Fruit fly (Drosophila melanogaster) whole organism, embryonic: ENCODE data around the gene Gmap.

Experiments
- Abd-B ChIP-seq: fragments of 200-800 bp; sonication (Bioruptor generic); optimal IDR thresholded peaks from 2 replicates; lab custom pipeline; 2018; ENCODE audit warnings: missing biosample characterization, mild to moderate bottlenecking, missing genetic modification characterization, moderate library complexity
- Ada2b ChIP-seq: fragments of 200-800 bp; sonication (Bioruptor generic); IDR thresholded peaks from 2 replicates; pipeline ENCODE4 v1.3.6; 2022; ENCODE audit warnings: missing biosample characterization, missing genetic modification characterization
- Atf3 ChIP-seq: fragments of 200-800 bp; sonication (Bioruptor generic); optimal IDR thresholded peaks from 3 replicates; lab custom pipeline; 2016; ENCODE audit warnings: missing biosample characterization, missing genetic modification characterization
- CG11093 ChIP-seq: fragments of 200-800 bp; sonication (Bioruptor generic); IDR thresholded peaks from 3 replicates; pipeline ENCODE4 v1.3.6; 2022; ENCODE audit warnings: missing biosample characterization, missing genetic modification characterization
- CG11456 ChIP-seq: fragments of 200-800 bp; sonication (Bioruptor generic); IDR thresholded peaks from 3 replicates; pipeline ENCODE4 v1.3.6; 2022; ENCODE audit warnings: missing biosample characterization, missing genetic modification characterization
- CG11695 ChIP-seq: fragments of 200-800 bp; sonication (Bioruptor generic); IDR thresholded peaks from 3 replicates; pipeline ENCODE4 v1.3.6; 2022; ENCODE audit warnings: missing biosample characterization, missing genetic modification characterization
- CG12104 ChIP-seq: fragments of 200-800 bp; sonication (Bioruptor generic); optimal IDR thresholded peaks from 3 replicates; lab custom pipeline; 2016; ENCODE audit warnings: missing biosample characterization, missing genetic modification characterization
- CG13287 ChIP-seq: fragments of 200-800 bp; sonication (Bioruptor generic); IDR thresholded peaks from 2 replicates; pipeline ENCODE4 v1.3.6; 2022; ENCODE audit warnings: missing biosample characterization, missing genetic modification characterization; ENCODE audit not compliant: partially characterized antibody
- CG15073 ChIP-seq: fragments of 200-800 bp; sonication (Bioruptor generic); optimal IDR thresholded peaks from 2 replicates; lab custom pipeline; 2016; ENCODE audit warnings: missing biosample characterization, missing genetic modification characterization
- CG1647 ChIP-seq: fragments of 200-800 bp; sonication (Bioruptor generic); optimal IDR thresholded peaks from 3 replicates; lab custom pipeline; 2016; ENCODE audit warnings: missing biosample characterization, missing genetic modification characterization
- CG2120 ChIP-seq: fragments of 200-800 bp; sonication (Bioruptor generic); optimal IDR thresholded peaks from 3 replicates; lab custom pipeline; 2016; ENCODE audit warnings: missing biosample characterization, missing genetic modification characterization
- CG2199 ChIP-seq: fragments of 200-800 bp; sonication (Bioruptor generic); IDR thresholded peaks from 3 replicates; pipeline ENCODE4 v1.3.6; 2022; ENCODE audit warnings: missing biosample characterization, missing genetic modification characterization
- CG30403 ChIP-seq: fragments of 200-800 bp; sonication (Bioruptor generic); optimal IDR thresholded peaks from 3 replicates; lab custom pipeline; 2016; ENCODE audit warnings: missing biosample characterization, missing genetic modification characterization
- CG31388 ChIP-seq: fragments of 200-800 bp; sonication (Bioruptor generic); optimal IDR thresholded peaks from 2 replicates; lab custom pipeline; 2016; ENCODE audit warnings: missing biosample characterization, missing genetic modification characterization
- CG32772 ChIP-seq: fragments of 200-800 bp; sonication (Bioruptor generic); IDR thresholded peaks from 2 replicates; pipeline ENCODE4 v1.3.6; 2022; ENCODE audit warnings: missing biosample characterization, missing genetic modification characterization
- CG42726 ChIP-seq: fragments of 200-800 bp; sonication (Bioruptor generic); IDR thresholded peaks from 2 replicates; pipeline ENCODE4 v1.3.6; 2022; ENCODE audit warnings: missing biosample characterization, missing genetic modification characterization; ENCODE audit not compliant: partially characterized antibody
- CG4617 ChIP-seq: fragments of 200-800 bp; sonication (Bioruptor generic); optimal IDR thresholded peaks from 3 replicates; lab custom pipeline; 2016; ENCODE audit warnings: missing biosample characterization, missing genetic modification characterization, borderline replicate concordance
- CG6175 ChIP-seq: fragments of 200-800 bp; sonication (Bioruptor generic); IDR thresholded peaks from 3 replicates; pipeline ENCODE4 v1.3.6; 2022; ENCODE audit warnings: missing biosample characterization, missing genetic modification characterization
- CG6654 ChIP-seq: fragments of 200-800 bp; sonication (Bioruptor generic); optimal IDR thresholded peaks from 2 replicates; lab custom pipeline; 2017; ENCODE audit warnings: missing biosample characterization, mild to moderate bottlenecking, missing genetic modification characterization
- CG6813 ChIP-seq: fragments of 200-800 bp; sonication (Bioruptor generic); optimal IDR thresholded peaks from 2 replicates; lab custom pipeline; 2017; ENCODE audit warnings: missing biosample characterization, missing genetic modification characterization, mild to moderate bottlenecking, moderate library complexity, missing genetic modification reagents
- CG7271 ChIP-seq: fragments of 200-800 bp; sonication (Bioruptor generic); optimal IDR thresholded peaks from 2 replicates; lab custom pipeline; 2018; ENCODE audit warnings: missing biosample characterization, mild to moderate bottlenecking, missing genetic modification characterization, moderate library complexity
- CG7556 ChIP-seq: fragments of 200-800 bp; sonication (Bioruptor generic); optimal IDR thresholded peaks from 2 replicates; lab custom pipeline; 2017; ENCODE audit warnings: missing biosample characterization, mild to moderate bottlenecking, missing genetic modification characterization
- CG8089 ChIP-seq: fragments of 200-800 bp; sonication (Bioruptor generic); optimal IDR thresholded peaks from 3 replicates; lab custom pipeline; 2016; ENCODE audit warnings: missing biosample characterization, missing genetic modification characterization
- CG8944 ChIP-seq: fragments of 200-800 bp; sonication (Bioruptor generic); optimal IDR thresholded peaks from 3 replicates; lab custom pipeline; 2016; ENCODE audit warnings: missing biosample characterization, missing genetic modification characterization
- CoRest ChIP-seq: fragments of 200-800 bp; sonication (Bioruptor generic); optimal IDR thresholded peaks from 3 replicates; lab custom pipeline; 2018; ENCODE audit warnings: missing biosample characterization, mild to moderate bottlenecking, missing genetic modification characterization, moderate library complexity
- CrebB ChIP-seq: fragments of 200-800 bp; sonication (Bioruptor generic); optimal IDR thresholded peaks from 3 replicates; lab custom pipeline; 2018; ENCODE audit warnings: missing biosample characterization, mild to moderate bottlenecking, missing genetic modification characterization
- E2f1 ChIP-seq: fragments of 200-800 bp; sonication (Bioruptor generic); IDR thresholded peaks from 2 replicates; pipeline ENCODE4 v1.3.6; 2022; ENCODE audit warnings: missing biosample characterization, missing genetic modification characterization
- HLH54F ChIP-seq: fragments of 200-800 bp; sonication (Bioruptor generic); optimal IDR thresholded peaks from 3 replicates; lab custom pipeline; 2016; ENCODE audit warnings: missing biosample characterization, missing genetic modification characterization
- Sin3A ChIP-seq: fragments of >200 bp; optimal IDR thresholded peaks from 2 replicates; lab custom pipeline; 2018
- ac ChIP-seq: fragments of 200-800 bp; sonication (Bioruptor generic); optimal IDR thresholded peaks from 3 replicates; lab custom pipeline; 2017; ENCODE audit warnings: missing biosample characterization, mild to moderate bottlenecking, missing genetic modification characterization
- ara ChIP-seq: fragments of 200-800 bp; sonication (Bioruptor generic); IDR thresholded peaks from 2 replicates; pipeline ENCODE4 v1.3.6; 2022; ENCODE audit warnings: missing biosample characterization, missing genetic modification characterization
- bowl ChIP-seq: fragments of 200-800 bp; sonication (Bioruptor generic); IDR thresholded peaks from 2 replicates; pipeline ENCODE4 v1.3.6; 2022; ENCODE audit warnings: missing biosample characterization, missing genetic modification characterization
- bsh ChIP-seq, 2 experiments: fragments of 200-800 bp; sonication (Bioruptor generic); optimal IDR thresholded peaks; 2 replicates each; lab custom pipeline; 2017 to 2018; ENCODE audit warnings: mild to moderate bottlenecking in 2 of 2, missing biosample characterization in 2 of 2, missing genetic modification characterization in 2 of 2, moderate library complexity in 1 of 2
- btn ChIP-seq: fragments of 200-800 bp; sonication (Bioruptor generic); optimal IDR thresholded peaks from 2 replicates; lab custom pipeline; 2016; ENCODE audit warnings: missing biosample characterization, missing genetic modification characterization
- ci ChIP-seq: fragments of 200-800 bp; sonication (Bioruptor generic); IDR thresholded peaks from 3 replicates; pipeline ENCODE4 v1.3.6; 2022; ENCODE audit warnings: missing biosample characterization, missing genetic modification characterization
- dmrt11E ChIP-seq: fragments of 200-800 bp; sonication (Bioruptor generic); optimal IDR thresholded peaks from 3 replicates; lab custom pipeline; 2018; ENCODE audit warnings: missing biosample characterization, mild to moderate bottlenecking, missing genetic modification characterization, moderate library complexity
- dysf ChIP-seq: fragments of 200-800 bp; sonication (Bioruptor generic); IDR thresholded peaks from 3 replicates; pipeline ENCODE4 v1.3.6; 2022; ENCODE audit warnings: missing biosample characterization, missing genetic modification characterization
- gem ChIP-seq: fragments of 200-800 bp; sonication (Bioruptor generic); optimal IDR thresholded peaks from 2 replicates; lab custom pipeline; 2019; ENCODE audit warnings: missing biosample characterization, mild to moderate bottlenecking, missing genetic modification characterization, moderate library complexity
- hkb ChIP-seq, 2 experiments: fragments of 200-800 bp in 1 of 2; fragments of >200 bp in 1 of 2; sonication (Bioruptor generic) in 1 of 2; IDR thresholded peaks in 1 of 2; optimal IDR thresholded peaks in 1 of 2; 2 replicates each; pipeline versions ENCODE4 v1.3.6 to Lab custom; 2017 to 2022; ENCODE audit warnings: missing biosample characterization in 1 of 2, missing genetic modification characterization in 1 of 2
- ind ChIP-seq: fragments of 200-800 bp; sonication (Bioruptor generic); optimal IDR thresholded peaks from 3 replicates; lab custom pipeline; 2016; ENCODE audit warnings: missing biosample characterization, missing genetic modification characterization
- lab ChIP-seq: fragments of 200-800 bp; sonication (Bioruptor generic); optimal IDR thresholded peaks from 3 replicates; lab custom pipeline; 2017; ENCODE audit warnings: missing biosample characterization, missing genetic modification characterization, mild to moderate bottlenecking, moderate library complexity, missing genetic modification reagents
- lov ChIP-seq, 2 experiments: fragments of 200-800 bp in 1 of 2; fragments of >200 bp in 1 of 2; sonication (Bioruptor generic) in 1 of 2; IDR thresholded peaks in 1 of 2; optimal IDR thresholded peaks in 1 of 2; 2 replicates in 1 of 2; 3 replicates in 1 of 2; pipeline versions ENCODE4 v1.3.6 to Lab custom; 2017 to 2022; ENCODE audit warnings: missing biosample characterization in 1 of 2, missing genetic modification characterization in 1 of 2
- pho ChIP-seq: fragments of 200-800 bp; sonication (Bioruptor generic); optimal IDR thresholded peaks from 2 replicates; lab custom pipeline; 2016; ENCODE audit warnings: missing biosample characterization, missing genetic modification characterization
- pzg ChIP-seq: fragments of 200-800 bp; sonication (Bioruptor generic); optimal IDR thresholded peaks from 3 replicates; lab custom pipeline; 2018; ENCODE audit warnings: missing biosample characterization, mild to moderate bottlenecking, missing genetic modification characterization, moderate library complexity
- rib ChIP-seq: fragments of 200-800 bp; sonication (Bioruptor generic); IDR thresholded peaks from 2 replicates; pipeline ENCODE4 v1.3.6; 2022; ENCODE audit warnings: missing biosample characterization, missing genetic modification characterization
- shn ChIP-seq: fragments of 200-800 bp; sonication (Bioruptor generic); optimal IDR thresholded peaks from 3 replicates; lab custom pipeline; 2016; ENCODE audit warnings: missing biosample characterization, missing genetic modification characterization
- sob ChIP-seq: fragments of 200-800 bp; sonication (Bioruptor generic); IDR thresholded peaks from 2 replicates; pipeline ENCODE4 v1.3.6; 2022; ENCODE audit warnings: missing biosample characterization, missing genetic modification characterization
- tgo ChIP-seq: fragments of 200-800 bp; sonication (Bioruptor generic); IDR thresholded peaks from 3 replicates; pipeline ENCODE4 v1.3.6; 2022; ENCODE audit warnings: missing biosample characterization, missing genetic modification characterization
- tx ChIP-seq: fragments of 200-800 bp; sonication (Bioruptor generic); optimal IDR thresholded peaks from 2 replicates; lab custom pipeline; 2016; ENCODE audit warnings: missing biosample characterization, missing genetic modification characterization
- zfh2 ChIP-seq: fragments of 200-800 bp; sonication (Bioruptor generic); optimal IDR thresholded peaks from 2 replicates; lab custom pipeline; 2016; ENCODE audit warnings: missing biosample characterization, missing genetic modification characterization

Gene Gmap

DNA sequence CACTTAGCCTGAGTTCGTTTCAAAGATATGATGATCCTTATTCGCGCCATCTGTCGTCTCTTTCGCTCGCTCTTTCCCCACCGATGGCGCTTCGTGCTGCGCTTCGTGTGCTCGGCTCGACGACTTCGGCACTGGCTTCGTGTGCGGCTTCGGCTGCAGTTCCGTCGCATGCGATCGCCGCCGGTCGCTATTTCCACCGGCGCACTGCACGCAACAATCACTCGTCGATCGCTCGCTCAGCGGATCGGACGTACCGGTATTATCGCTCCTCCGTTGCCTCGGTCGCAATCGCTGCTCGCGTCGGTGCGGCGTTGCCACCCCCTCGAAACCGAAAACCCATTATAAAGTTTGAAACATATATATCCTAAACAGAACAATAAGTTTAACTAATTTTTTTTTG, 12.1 kb downstream of the Gmap start (continued):
- TF ChIP-seq CG8089 (GFP tag; lab: Kevin White, UChicago), result peak; percentile 19
- no peak for TF ChIP-seq CG11695 (GFP tag; lab: Robert Waterston, UW)
- TF ChIP-seq CG31388 (GFP tag; lab: Kevin White, UChicago), result no peak
- TF ChIP-seq bowl (GFP tag; lab: Robert Waterston, UW), result 0 out of 2 replicates have a peak, but pooled peaks have one; percentile 20
- TF ChIP-seq CG8944, result no peak
- TF ChIP-seq dmrt11E, result peak; percentile 15
- peak; percentile 12; the same call in 1 of the 2 replicates for TF ChIP-seq CG32772 (GFP tag; lab: Robert Waterston, UW)
- no peak for TF ChIP-seq dysf (GFP tag; lab: Robert Waterston, UW)
- TF ChIP-seq CG13287 (GFP tag; lab: Robert Waterston, UW), result no peak
- TF ChIP-seq CoRest (tag; lab: Kevin White, UChicago), result peak; percentile 12
- TF ChIP-seq HLH54F (GFP tag; lab: Kevin White, UChicago), result no peak
- no peak for TF ChIP-seq CG6654 (GFP tag; lab: Kevin White, UChicago)
- TF ChIP-seq tgo, result no peak
- no peak for TF ChIP-seq pho
- no peak for TF ChIP-seq lov (optimal IDR thresholded peaks at IDR 0.05; lab: Kevin White, UChicago)
- 0 out of 3 replicates have a peak, but pooled peaks have one; percentile 40 for TF ChIP-seq lov (GFP tag; IDR thresholded peaks at IDR 0.05; lab: Robert Waterston, UW)
- TF ChIP-seq rib (GFP tag; lab: Robert Waterston, UW), result no peak
- no peak for TF ChIP-seq CG7556 (GFP tag; lab: Kevin White, UChicago)
- no peak for TF ChIP-seq CG30403 (GFP tag; lab: Kevin White, UChicago)
- TF ChIP-seq tx (GFP tag; lab: Kevin White, UChicago), result no peak
- peak; percentile 67 for TF ChIP-seq lab (GFP tag; lab: Kevin White, UChicago)
- 0 out of 2 replicates have a peak, but pooled peaks have one; percentile 15 for TF ChIP-seq sob (GFP tag; lab: Robert Waterston, UW)
- 0 out of 3 replicates have a peak, but pooled peaks have one; percentile 32 for TF ChIP-seq CG6175 (GFP tag; lab: Robert Waterston, UW)
- no peak for TF ChIP-seq shn
- no peak for TF ChIP-seq CG11093
- TF ChIP-seq Abd-B (GFP tag; lab: Kevin White, UChicago), result no peak
- TF ChIP-seq CG2120 (GFP tag; lab: Kevin White, UChicago), result peak; percentile 8
- no peak for TF ChIP-seq btn (GFP tag; lab: Kevin White, UChicago)
- TF ChIP-seq CG4617 (GFP tag; lab: Kevin White, UChicago), result no peak
- no peak for TF ChIP-seq CG1647
- TF ChIP-seq Sin3A, result no peak
- TF ChIP-seq ara (GFP tag; lab: Robert Waterston, UW), result peak; percentile 60
- no peak for TF ChIP-seq zfh2 (GFP tag; lab: Kevin White, UChicago)
- peak; percentile 80 for TF ChIP-seq ci
- TF ChIP-seq gem, result peak; percentile 4
- peak; percentile 5 for TF ChIP-seq CG6813 (GFP tag; lab: Kevin White, UChicago)
- peak; percentile 77; the same call in 1 of the 3 replicates for TF ChIP-seq CG2199 (GFP tag; lab: Robert Waterston, UW)
- no peak for TF ChIP-seq CG15073 (GFP tag; lab: Kevin White, UChicago)
- TF ChIP-seq CG7271 (tag; lab: Kevin White, UChicago), result peak; percentile 7
- peak; percentile 73; the same call in 1 of the 3 replicates for TF ChIP-seq CG11456 (GFP tag; lab: Robert Waterston, UW)
- no peak for TF ChIP-seq CrebB (tag; lab: Kevin White, UChicago)
- TF ChIP-seq E2f1 (GFP tag; lab: Robert Waterston, UW), result no peak
- peak in 1 of 2 experiments; percentile 24 for TF ChIP-seq bsh (GFP tag; optimal IDR thresholded peaks at IDR 0.05; lab: Kevin White, UChicago)
- TF ChIP-seq hkb (optimal IDR thresholded peaks at IDR 0.05; lab: Kevin White, UChicago), result no peak
- TF ChIP-seq hkb (GFP tag; IDR thresholded peaks at IDR 0.05; lab: Robert Waterston, UW), result peak; percentile 27; the same call in 1 of the 2 replicates
- 0 out of 2 replicates have a peak, but pooled peaks have one; percentile 40 for TF ChIP-seq CG42726
- TF ChIP-seq CG12104 (GFP tag; lab: Kevin White, UChicago), result no peak
- TF ChIP-seq Atf3 (GFP tag; lab: Kevin White, UChicago), result no peak
- TF ChIP-seq pzg, result no peak
- 0 out of 2 replicates have a peak, but pooled peaks have one; percentile 8 for TF ChIP-seq Ada2b (GFP tag; lab: Robert Waterston, UW)
- peak; percentile 21 for TF ChIP-seq ac (GFP tag; lab: Kevin White, UChicago)
- TF ChIP-seq ind, result no peak
